Fruit fly (Drosophila melanogaster) ovary, adult (tissue): ENCODE measurements around the gene Tis11.
A peak's percentile ranks its signal among the peaks of the same experiment; 100 is the strongest.

Experiments
- CG17801 ChIP-seq: fragments of 200-800 bp; optimal IDR thresholded peaks from 2 replicates; lab custom pipeline; 2019; ENCODE audit warnings: missing biosample characterization, mild to moderate bottlenecking, missing genetic modification characterization, moderate library complexity; ENCODE audit not compliant: partially characterized antibody

The Tis11 gene

DNA sequence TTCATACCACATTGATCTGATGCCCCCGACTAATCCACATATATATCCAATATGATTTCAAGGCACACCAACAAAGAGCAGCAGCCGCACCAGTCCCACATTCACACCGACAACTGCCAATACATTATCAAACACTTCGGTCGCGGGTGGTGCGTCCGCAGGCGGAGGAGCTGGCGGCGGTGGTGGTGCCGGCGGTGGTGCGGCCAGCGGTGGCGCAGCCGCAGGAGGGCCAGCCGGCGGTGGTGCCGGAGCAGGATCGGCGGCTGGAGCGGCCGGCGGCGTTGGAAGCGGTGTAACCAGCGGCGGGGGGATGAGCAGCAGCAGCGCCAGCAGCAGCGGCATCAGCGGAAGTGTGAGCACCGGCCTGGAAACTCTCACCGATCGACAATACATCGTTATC lies 7.6 kb upstream of the Tis11 start:
- TF ChIP-seq CG17801 (GFP tag; lab: Kevin White, UChicago): no peak

DNA sequence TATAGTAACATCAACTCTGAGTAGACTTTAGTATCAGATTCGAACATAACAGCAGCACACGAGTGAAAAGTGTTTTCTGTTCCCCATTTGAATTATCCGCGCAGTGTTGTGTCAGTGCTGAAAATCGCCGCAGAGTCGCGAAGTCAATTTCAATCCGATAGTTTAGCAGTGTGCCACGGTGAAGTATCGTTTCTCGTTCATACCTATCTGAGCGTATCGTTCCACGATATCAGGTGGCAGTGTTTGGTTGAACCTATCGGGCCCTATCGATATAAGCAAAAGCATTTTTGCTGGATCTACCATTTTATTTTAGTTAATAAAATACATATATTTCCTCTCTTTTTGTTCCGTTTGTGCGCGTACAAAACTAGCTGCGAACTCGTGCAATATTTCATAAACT lies 5.6 kb upstream of the Tis11 start, which contains the start of gene CkIalpha:
Gene CkIalpha, plus strand, starts transcription at position 53 of the 400 bp plus-strand sequence.
- TF ChIP-seq CG17801 (GFP tag; lab: Kevin White, UChicago): peak; percentile 45

DNA sequence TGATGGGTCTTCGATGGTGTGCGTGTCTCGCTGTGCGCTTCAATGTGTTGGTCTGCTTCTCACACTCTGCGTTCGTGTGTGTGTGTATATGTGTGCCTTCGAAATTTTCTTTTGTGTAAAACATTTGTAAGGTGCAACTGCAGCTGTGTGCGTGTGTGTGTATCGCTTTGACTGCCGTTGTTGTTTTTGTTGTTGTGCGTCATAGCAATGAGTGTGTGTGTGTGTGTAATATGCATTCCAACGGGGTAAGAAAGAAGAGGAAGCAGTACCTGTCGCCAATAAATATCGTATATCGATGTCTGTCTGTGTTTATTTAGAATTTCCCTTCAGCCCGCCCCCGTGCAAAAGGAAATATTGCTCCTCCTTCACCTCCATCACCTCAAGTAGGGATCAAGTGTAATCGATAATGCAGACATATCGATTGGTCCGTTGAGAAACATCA lies 4.9 kb upstream of the Tis11 start:
- TF ChIP-seq CG17801 (GFP tag; lab: Kevin White, UChicago): peak; percentile 62

DNA sequence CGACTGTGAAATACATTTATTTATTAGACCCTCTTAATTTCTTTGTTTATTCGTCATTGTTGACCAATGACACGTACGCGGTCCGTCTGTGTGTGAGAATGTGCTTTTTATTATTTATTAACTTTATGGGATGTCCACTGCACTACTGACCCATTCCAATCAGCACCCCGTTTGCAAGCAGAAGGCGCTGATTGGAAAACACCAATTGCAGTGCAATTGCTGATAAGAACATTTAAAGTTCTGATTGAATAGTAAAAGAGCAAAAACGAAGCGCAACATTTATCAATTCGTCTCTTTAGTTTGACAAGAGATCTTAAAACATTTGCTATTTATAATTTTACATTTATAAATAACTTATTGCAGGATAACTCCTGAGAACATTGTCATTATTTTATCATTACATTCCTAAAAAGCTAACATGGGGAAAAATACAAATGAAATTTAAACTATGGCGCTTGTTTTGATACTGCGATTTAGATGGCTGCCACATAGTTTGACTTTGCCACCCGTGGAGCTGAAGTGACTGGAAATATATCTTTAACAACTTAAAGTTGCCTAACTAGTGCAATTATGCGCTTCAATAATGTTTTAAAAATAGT lies 716 bp upstream of the Tis11 start:
- TF ChIP-seq CG17801 (GFP tag; lab: Kevin White, UChicago): peak; percentile 38

DNA sequence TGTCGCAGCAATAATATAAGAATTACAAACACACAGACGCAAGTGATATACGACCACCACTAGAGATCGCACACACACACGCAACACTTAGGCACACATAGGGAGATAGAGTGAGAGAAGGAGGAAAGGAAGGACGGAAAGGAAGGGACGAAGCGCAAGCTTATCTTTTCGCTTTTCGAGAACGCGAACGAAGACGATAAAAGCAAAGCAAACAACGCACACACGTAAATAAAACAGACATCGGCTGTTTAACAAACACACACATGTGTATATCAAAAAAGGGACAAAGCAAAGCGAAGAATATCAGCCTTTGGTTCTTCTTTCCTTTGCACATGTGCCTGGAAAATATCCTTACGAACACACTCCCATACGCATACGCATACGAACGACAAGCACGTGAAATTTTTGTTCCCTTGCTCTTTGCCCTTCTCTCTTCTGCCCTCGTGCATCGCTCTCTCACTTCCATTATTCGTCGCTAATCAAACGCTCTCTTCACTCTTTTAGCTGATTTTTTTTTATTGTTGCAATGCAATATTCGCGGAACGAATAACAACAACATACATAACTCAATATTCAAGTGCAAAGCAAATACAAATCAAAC lies 915 bp downstream of the Tis11 start:
- peak; percentile 72 for TF ChIP-seq CG17801 (GFP tag; lab: Kevin White, UChicago)

DNA sequence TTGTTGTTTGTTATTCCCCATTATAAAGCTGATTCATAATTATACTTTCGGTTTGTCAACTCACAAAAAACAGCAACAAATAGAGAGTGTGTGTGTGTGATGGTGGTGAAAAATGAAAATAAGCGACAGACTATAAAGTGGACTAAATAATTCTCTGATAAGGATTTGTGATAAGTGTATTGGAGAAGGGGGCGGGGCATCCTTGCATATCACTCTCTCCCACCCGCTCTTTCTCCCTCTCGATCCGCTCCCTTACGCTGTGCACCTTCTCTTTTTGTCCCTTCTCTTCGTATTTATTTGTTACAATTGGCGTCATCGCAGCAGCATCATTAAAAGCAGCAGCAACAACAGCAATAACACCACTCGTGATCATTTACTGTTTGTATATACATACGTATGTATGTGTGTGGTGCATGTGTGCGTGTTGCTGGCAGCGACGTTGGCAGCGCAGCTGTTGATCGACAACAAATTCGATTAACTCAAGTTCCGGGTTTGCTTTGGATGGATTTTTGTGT lies 2.3 kb downstream of the Tis11 start:
- TF ChIP-seq CG17801 (GFP tag; lab: Kevin White, UChicago): peak; percentile 63

DNA sequence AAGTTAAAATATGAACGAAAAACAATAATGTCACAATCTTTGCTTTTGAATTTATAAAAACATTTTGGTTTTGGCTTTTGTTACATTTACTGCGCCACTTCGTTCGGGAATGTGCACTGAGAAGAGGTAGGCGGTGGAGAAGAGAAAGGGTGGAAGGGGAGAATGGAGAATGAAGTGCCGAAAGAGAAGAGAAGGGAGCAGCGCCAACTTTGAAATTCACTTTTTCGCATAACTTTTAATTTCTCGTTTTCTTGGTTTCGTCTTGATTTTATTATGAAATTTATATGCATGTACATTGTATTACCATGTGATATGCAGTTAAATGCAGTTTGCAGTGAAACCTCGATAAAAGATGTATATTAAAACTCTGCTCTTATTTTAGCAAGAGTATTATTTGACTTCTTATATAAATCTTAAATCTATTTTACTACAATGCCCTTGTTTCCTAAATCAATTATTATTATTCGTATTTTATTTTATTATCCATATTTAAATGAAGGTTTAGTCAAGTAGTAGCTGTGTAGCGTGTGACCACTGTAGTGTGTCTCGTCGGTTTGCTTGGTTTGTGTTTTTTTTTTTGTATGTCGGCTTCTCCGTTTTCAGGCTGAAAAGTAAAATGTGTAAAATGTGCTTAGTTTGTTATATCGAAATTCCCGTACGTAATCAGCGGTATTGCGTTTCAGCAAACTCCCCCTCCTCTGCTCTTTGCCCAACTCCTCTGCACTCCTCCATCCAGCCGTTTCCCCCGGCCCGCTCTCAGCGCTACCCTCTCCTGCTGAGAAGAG lies 3.7 kb downstream of the Tis11 start:
- TF ChIP-seq CG17801 (GFP tag; lab: Kevin White, UChicago): peak; percentile 94

DNA sequence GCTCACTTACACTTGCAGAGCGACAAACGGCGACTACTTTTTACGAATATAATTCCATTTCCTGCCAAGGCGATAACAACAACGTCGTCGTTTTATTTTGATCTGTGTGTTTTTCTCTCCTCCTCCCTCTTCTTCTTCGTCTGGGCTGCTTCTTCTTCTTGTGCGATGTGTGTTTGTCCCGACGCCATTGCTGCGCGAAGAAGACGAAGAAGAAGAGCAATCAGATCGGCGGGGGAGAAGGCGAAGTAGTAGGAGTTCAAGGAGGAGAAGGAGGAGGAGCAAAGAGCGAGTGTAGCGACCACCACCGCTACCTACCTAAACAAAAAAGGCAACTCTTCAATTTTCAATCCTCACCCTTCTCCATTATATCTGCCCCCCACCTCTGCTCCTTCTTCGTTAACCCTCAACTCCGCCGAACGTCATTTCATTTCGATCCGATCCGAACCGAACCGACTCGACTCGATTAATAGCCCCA lies 4.3 kb downstream of the Tis11 start:
- TF ChIP-seq CG17801 (GFP tag; lab: Kevin White, UChicago): peak; percentile 27

DNA sequence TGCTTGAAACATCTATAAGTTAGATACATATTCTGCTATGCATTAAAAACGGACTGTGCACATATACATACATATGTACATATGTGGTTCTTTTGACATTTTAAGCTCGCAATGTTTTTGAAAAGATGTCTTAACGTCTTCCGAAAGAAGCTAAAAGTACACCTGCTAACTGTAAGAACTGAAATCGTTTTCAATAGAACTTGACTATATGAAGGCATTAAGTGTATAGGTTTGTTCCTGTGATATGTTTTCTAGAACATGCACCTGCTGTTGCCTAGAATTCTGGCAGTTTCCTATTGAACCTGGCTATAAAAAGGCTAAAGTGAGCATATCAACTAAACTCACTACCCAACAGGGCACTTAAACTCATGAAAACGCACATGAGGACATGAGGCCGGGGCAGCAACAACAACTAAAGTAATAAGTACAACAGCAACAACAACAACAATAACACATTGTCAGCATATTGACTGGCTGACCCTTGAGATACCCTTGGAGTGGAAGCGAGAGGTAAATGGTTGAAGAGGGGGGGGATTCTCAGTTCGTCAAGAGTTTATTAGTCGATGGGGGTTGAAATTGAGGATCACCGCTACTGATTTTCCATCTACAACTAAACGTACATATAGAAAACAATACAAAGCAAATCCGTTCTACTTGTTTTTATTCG lies 5.0 kb downstream of the Tis11 start:
- no peak for TF ChIP-seq CG17801 (GFP tag; lab: Kevin White, UChicago)

DNA sequence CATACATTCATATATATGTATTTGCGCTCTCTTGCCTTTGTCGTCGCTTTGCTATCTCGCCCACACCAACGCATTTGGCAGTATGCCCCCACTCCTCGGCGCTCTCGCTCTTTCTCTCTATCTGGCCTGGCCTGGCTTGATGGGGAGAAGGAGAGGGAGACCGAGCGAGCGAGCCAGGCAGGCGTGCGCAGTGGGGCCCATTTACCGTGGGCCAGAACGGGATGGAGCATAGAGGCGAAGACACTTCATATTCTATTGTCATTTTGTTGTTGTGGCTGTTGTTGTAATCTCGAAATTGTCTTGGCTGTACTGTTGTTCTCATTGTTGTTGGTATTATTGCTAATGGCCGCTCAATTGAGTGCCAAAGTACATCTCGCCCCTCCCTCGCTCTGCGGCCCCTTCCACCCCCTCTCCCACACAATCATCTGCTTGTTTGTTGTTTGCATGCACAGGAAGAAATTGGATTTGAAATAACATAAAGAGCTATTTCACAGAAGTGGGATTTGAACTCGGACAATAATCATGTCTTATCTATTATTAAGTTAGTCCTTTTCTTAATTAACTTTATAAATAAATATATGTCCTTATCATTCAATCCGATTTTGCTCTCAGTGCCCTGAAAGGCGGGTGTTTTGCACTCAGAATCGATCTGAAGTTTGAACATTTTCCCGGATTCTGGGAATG lies 6.0 kb downstream of the Tis11 start:
- TF ChIP-seq CG17801 (GFP tag; lab: Kevin White, UChicago): peak; percentile 82

DNA sequence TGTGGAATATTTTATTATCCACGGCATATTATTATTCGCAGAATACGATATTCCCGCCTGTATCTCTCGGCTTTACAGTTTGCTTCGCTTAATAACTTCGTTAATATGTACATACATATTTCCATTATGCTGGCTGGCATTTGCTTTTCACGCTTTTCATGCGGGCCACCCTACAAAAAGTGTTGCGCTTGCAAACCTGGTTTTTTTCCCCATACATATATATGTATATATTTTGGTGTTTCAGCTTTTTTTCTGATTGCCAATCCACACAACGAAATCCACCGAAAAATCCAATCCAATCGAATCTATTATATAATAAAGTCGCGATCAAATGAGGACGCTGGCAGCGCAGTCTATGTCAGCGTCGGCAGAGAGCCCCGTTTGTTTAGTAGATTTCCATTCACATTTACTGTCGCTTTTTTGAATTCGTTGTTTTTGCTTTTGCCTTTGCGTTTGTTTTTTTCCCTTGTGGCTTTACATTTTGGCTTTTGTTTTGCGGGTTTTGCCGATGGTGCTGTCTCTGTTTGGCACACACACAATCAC lies 6.7 kb downstream of the Tis11 start:
- no peak for TF ChIP-seq CG17801 (GFP tag; lab: Kevin White, UChicago)

DNA sequence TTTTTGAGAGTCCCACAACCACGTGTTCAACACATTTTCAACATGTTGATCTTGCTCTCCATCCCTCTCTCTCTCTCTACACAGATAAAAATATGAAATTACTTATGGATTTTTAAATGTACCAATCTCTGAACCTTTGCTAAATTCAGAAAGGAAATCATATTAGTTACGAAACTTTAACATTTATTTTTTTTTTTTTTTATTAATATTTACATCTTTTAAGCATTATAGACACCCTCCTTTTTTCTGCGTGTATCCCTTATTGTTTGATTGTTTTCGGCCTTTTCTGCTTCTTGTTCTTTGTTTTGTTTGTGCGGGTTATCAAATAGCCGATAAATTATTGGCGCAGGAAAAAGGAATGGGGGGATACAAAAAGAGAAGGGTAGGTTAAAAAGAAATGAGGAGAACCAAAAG lies 7.3 kb downstream of the Tis11 start:
- peak; percentile 95 for TF ChIP-seq CG17801 (GFP tag; lab: Kevin White, UChicago)

DNA sequence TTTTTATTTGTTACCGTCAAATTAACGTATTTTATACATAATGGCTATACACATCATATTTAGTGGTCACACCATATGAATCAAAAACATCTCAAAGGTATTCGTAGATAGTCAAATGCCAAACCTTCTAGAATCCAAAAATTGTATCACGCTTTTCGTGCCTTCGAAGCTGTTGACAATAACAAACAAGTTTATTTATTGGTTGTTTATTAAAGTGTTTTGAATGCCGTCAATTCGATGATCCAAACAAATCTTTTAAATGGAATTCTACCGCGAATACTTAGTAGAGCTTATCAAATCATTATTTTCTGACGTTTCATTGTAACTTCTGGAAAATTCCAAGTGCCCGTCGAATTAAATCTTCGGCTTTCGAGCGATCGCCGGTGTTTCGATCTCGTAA lies 7.8 kb downstream of the Tis11 start:
- TF ChIP-seq CG17801 (GFP tag; lab: Kevin White, UChicago): no peak
